Worm (Caenorhabditis elegans) whole organism, L1 larva: ENCODE data around the gene stt-3.

ENCODE experiments used
- C04F5.9 ChIP-seq: sonication (generic microtip); optimal IDR thresholded peaks from 2 replicates; lab custom pipeline; 2016; ENCODE audit warnings: missing genetic modification characterization, missing compliant biosample characterization
- C16A3.4 ChIP-seq: fragments of 150-350 bp; optimal IDR thresholded peaks from 2 replicates; lab custom pipeline; 2014; ENCODE audit warnings: missing biosample characterization, missing genetic modification characterization
- F16B12.6 ChIP-seq: fragments of 150-350 bp; optimal IDR thresholded peaks from 2 replicates; lab custom pipeline; 2014; ENCODE audit warnings: missing biosample characterization, missing genetic modification characterization
- aha-1 ChIP-seq: fragments of 150-350 bp; optimal IDR thresholded peaks from 2 replicates; lab custom pipeline; 2014; ENCODE audit warnings: missing biosample characterization, missing genetic modification characterization
- aly-2 ChIP-seq: fragments of 150-350 bp; optimal IDR thresholded peaks from 2 replicates; lab custom pipeline; 2014; ENCODE audit warnings: missing biosample characterization, missing genetic modification characterization
- ama-1 ChIP-seq: fragments of 150-350 bp; optimal IDR thresholded peaks from 2 replicates; lab custom pipeline; 2014
- blmp-1 ChIP-seq: fragments of 150-350 bp; optimal IDR thresholded peaks from 2 replicates; lab custom pipeline; 2014; ENCODE audit warnings: missing biosample characterization, missing genetic modification characterization
- ceh-8 ChIP-seq: fragments of 200-800 bp; sonication (Bioruptor generic); optimal IDR thresholded peaks from 2 replicates; lab custom pipeline; 2018; ENCODE audit warnings: mild to moderate bottlenecking, missing genetic modification characterization, moderate library complexity, missing compliant biosample characterization
- ceh-82 ChIP-seq, 3 experiments: fragments of 150-350 bp in 1 of 3; sonication (generic microtip) in 2 of 3; optimal IDR thresholded peaks; 2 replicates each; lab custom pipeline; 2014 to 2017; ENCODE audit warnings: missing biosample characterization in 3 of 3, missing genetic modification characterization in 3 of 3
- ceh-88 ChIP-seq: fragments of 200-800 bp; sonication (Bioruptor generic); IDR thresholded peaks from 2 replicates; pipeline ENCODE4 v1.3.6; 2022; ENCODE audit warnings: missing genetic modification characterization, missing compliant biosample characterization
- ceh-90 ChIP-seq: sonication (generic microtip); optimal IDR thresholded peaks from 2 replicates; lab custom pipeline; 2016; ENCODE audit warnings: missing genetic modification characterization, missing compliant biosample characterization
- ces-1 ChIP-seq: fragments of 150-350 bp; optimal IDR thresholded peaks from 2 replicates; lab custom pipeline; 2014; ENCODE audit warnings: missing biosample characterization, missing genetic modification reagents, missing genetic modification characterization
- dpl-1 ChIP-seq, 3 experiments: fragments of 150-350 bp in 2 of 3; sonication (generic microtip) in 1 of 3; optimal IDR thresholded peaks; 2 replicates each; lab custom pipeline; 2014 to 2017; ENCODE audit warnings: missing biosample characterization in 3 of 3, missing genetic modification characterization in 3 of 3, missing genetic modification reagents in 3 of 3
- dsc-1 ChIP-seq: sonication (generic microtip); optimal IDR thresholded peaks from 2 replicates; lab custom pipeline; 2016; ENCODE audit warnings: mild to moderate bottlenecking, missing genetic modification characterization, missing compliant biosample characterization
- efl-3 ChIP-seq: fragments of 200-800 bp; sonication (Bioruptor generic); optimal IDR thresholded peaks from 2 replicates; lab custom pipeline; 2018; ENCODE audit warnings: mild to moderate bottlenecking, missing genetic modification characterization, missing compliant biosample characterization
- egl-13 ChIP-seq: sonication (generic microtip); optimal IDR thresholded peaks from 2 replicates; lab custom pipeline; 2016; ENCODE audit warnings: missing genotype, missing genetic modification reagents, missing genetic modification characterization, missing compliant biosample characterization
- ets-5 ChIP-seq: fragments of 200-800 bp; sonication (Bioruptor generic); IDR thresholded peaks from 2 replicates; pipeline ENCODE4 v1.3.6; 2022; ENCODE audit warnings: missing genetic modification characterization, missing compliant biosample characterization
- fkh-10 ChIP-seq: sonication (generic microtip); optimal IDR thresholded peaks from 2 replicates; lab custom pipeline; 2017; ENCODE audit warnings: missing biosample characterization, missing genetic modification reagents, missing genetic modification characterization
- fkh-4 ChIP-seq: sonication (generic microtip); optimal IDR thresholded peaks from 2 replicates; lab custom pipeline; 2016; ENCODE audit warnings: missing compliant biosample characterization, missing genetic modification characterization, borderline replicate concordance
- fkh-8 ChIP-seq: sonication (generic microtip); optimal IDR thresholded peaks from 2 replicates; lab custom pipeline; 2016; ENCODE audit warnings: mild to moderate bottlenecking, missing genetic modification characterization, missing compliant biosample characterization
- hlh-17 ChIP-seq: fragments of 200-800 bp; sonication (Bioruptor generic); optimal IDR thresholded peaks from 2 replicates; lab custom pipeline; 2018; ENCODE audit warnings: missing genetic modification characterization, mild to moderate bottlenecking, missing compliant biosample characterization, moderate library complexity, borderline replicate concordance
- hlh-4 ChIP-seq: sonication (generic microtip); optimal IDR thresholded peaks from 2 replicates; lab custom pipeline; 2016; ENCODE audit warnings: mild to moderate bottlenecking, missing genetic modification characterization, missing compliant biosample characterization
- hpl-2 ChIP-seq: fragments of 150-350 bp; optimal IDR thresholded peaks from 2 replicates; lab custom pipeline; 2014; ENCODE audit warnings: missing biosample characterization, missing genetic modification reagents, missing genetic modification characterization
- isw-1 ChIP-seq: fragments of 200-800 bp; sonication (Bioruptor generic); IDR thresholded peaks from 2 replicates; pipeline ENCODE4 v1.3.6; 2022; ENCODE audit warnings: missing genetic modification characterization, missing compliant biosample characterization
- jun-1 ChIP-seq: fragments of 150-350 bp; optimal IDR thresholded peaks from 2 replicates; lab custom pipeline; 2014; ENCODE audit warnings: missing biosample characterization, missing genetic modification reagents, missing genetic modification characterization
- lin-14 ChIP-seq: fragments of 200-800 bp; sonication (Bioruptor generic); optimal IDR thresholded peaks from 2 replicates; lab custom pipeline; 2018; ENCODE audit warnings: mild to moderate bottlenecking, missing genetic modification characterization, moderate library complexity, missing compliant biosample characterization
- lin-35 ChIP-seq, 2 experiments: fragments of 150-350 bp; optimal IDR thresholded peaks; 2 replicates each; lab custom pipeline; 2014; ENCODE audit warnings: missing biosample characterization in 2 of 2, missing genetic modification characterization in 2 of 2, missing genetic modification reagents in 2 of 2
- lin-39 ChIP-seq: fragments of 150-350 bp; optimal IDR thresholded peaks from 2 replicates; lab custom pipeline; 2014; ENCODE audit warnings: missing biosample characterization, missing genetic modification reagents, missing genetic modification characterization
- lir-3 ChIP-seq: sonication (generic microtip); optimal IDR thresholded peaks from 2 replicates; lab custom pipeline; 2016; ENCODE audit warnings: mild to moderate bottlenecking, missing genetic modification characterization, moderate library complexity, missing compliant biosample characterization; ENCODE audit not compliant: poor library complexity
- lsy-2 ChIP-seq, 2 experiments: fragments of 150-350 bp; optimal IDR thresholded peaks; 2 replicates each; lab custom pipeline; 2014; ENCODE audit warnings: missing biosample characterization in 2 of 2, missing genetic modification characterization in 2 of 2
- mdl-1 ChIP-seq, 2 experiments: fragments of 150-350 bp; optimal IDR thresholded peaks; 2 replicates each; lab custom pipeline; 2014 to 2017; ENCODE audit warnings: missing biosample characterization in 2 of 2, missing genetic modification characterization in 2 of 2, inconsistent platforms in 1 of 2
- nhr-11 ChIP-seq: fragments of 150-350 bp; optimal IDR thresholded peaks from 2 replicates; lab custom pipeline; 2014; ENCODE audit warnings: missing biosample characterization, missing genetic modification characterization
- nhr-20 ChIP-seq: sonication (generic microtip); optimal IDR thresholded peaks from 2 replicates; lab custom pipeline; 2016; ENCODE audit warnings: mild to moderate bottlenecking, missing genetic modification characterization, missing compliant biosample characterization
- nhr-237 ChIP-seq: fragments of 150-350 bp; optimal IDR thresholded peaks from 2 replicates; lab custom pipeline; 2014; ENCODE audit warnings: missing biosample characterization, missing genetic modification characterization
- nhr-47 ChIP-seq: sonication (generic microtip); optimal IDR thresholded peaks from 2 replicates; lab custom pipeline; 2016; ENCODE audit warnings: mild to moderate bottlenecking, missing genetic modification characterization, moderate library complexity, missing compliant biosample characterization
- nhr-76 ChIP-seq: sonication (generic microtip); optimal IDR thresholded peaks from 2 replicates; lab custom pipeline; 2017; ENCODE audit warnings: missing biosample characterization, missing genetic modification characterization
- nhr-77 ChIP-seq: fragments of 150-350 bp; optimal IDR thresholded peaks from 2 replicates; lab custom pipeline; 2014; ENCODE audit warnings: missing biosample characterization, missing genetic modification characterization
- nhr-90 ChIP-seq: sonication (generic microtip); optimal IDR thresholded peaks from 2 replicates; lab custom pipeline; 2016; ENCODE audit warnings: mild to moderate bottlenecking, missing genetic modification characterization, missing compliant biosample characterization; ENCODE audit not compliant: poor library complexity
- pag-3 ChIP-seq: sonication (generic microtip); optimal IDR thresholded peaks from 2 replicates; lab custom pipeline; 2017; ENCODE audit warnings: missing genetic modification characterization, mild to moderate bottlenecking, missing compliant biosample characterization, antibody characterized with exemption, borderline replicate concordance; ENCODE audit not compliant: insufficient read depth
- pqm-1 ChIP-seq: sonication (generic microtip); optimal IDR thresholded peaks from 3 replicates; lab custom pipeline; 2017; ENCODE audit warnings: missing biosample characterization, missing genetic modification characterization
- skn-1 ChIP-seq: fragments of 150-350 bp; optimal IDR thresholded peaks from 2 replicates; lab custom pipeline; 2014; ENCODE audit warnings: missing biosample characterization, missing genetic modification characterization
- snpc-4 ChIP-seq: fragments of 150-350 bp; optimal IDR thresholded peaks from 2 replicates; lab custom pipeline; 2014; ENCODE audit warnings: missing biosample characterization, missing genetic modification characterization
- sup-37 ChIP-seq: fragments of 200-800 bp; sonication (Bioruptor generic); optimal IDR thresholded peaks from 2 replicates; lab custom pipeline; 2018; ENCODE audit warnings: mild to moderate bottlenecking, missing genetic modification characterization, missing compliant biosample characterization
- tbx-2 ChIP-seq: sonication (generic microtip); optimal IDR thresholded peaks from 2 replicates; lab custom pipeline; 2016; ENCODE audit warnings: missing genetic modification characterization, missing compliant biosample characterization
- unc-30 ChIP-seq: sonication (generic microtip); optimal IDR thresholded peaks from 2 replicates; lab custom pipeline; 2017; ENCODE audit warnings: missing biosample characterization, missing genetic modification characterization
- unc-62 ChIP-seq: fragments of 150-350 bp; optimal IDR thresholded peaks from 2 replicates; lab custom pipeline; 2014; ENCODE audit warnings: missing biosample characterization, missing genetic modification reagents, missing genetic modification characterization
- unc-86 ChIP-seq: sonication (generic microtip); optimal IDR thresholded peaks from 2 replicates; lab custom pipeline; 2016; ENCODE audit warnings: missing genetic modification characterization, missing compliant biosample characterization
- vab-15 ChIP-seq: sonication (generic microtip); optimal IDR thresholded peaks from 2 replicates; lab custom pipeline; 2017; ENCODE audit warnings: missing genotype, mild to moderate bottlenecking, missing genetic modification characterization, missing compliant biosample characterization
- zag-1 ChIP-seq: fragments of 150-350 bp; optimal IDR thresholded peaks from 2 replicates; lab custom pipeline; 2014; ENCODE audit warnings: missing biosample characterization, missing genetic modification characterization
- zip-4 ChIP-seq: fragments of 200-800 bp; sonication (Bioruptor generic); optimal IDR thresholded peaks from 2 replicates; lab custom pipeline; 2018; ENCODE audit warnings: mild to moderate bottlenecking, missing genetic modification characterization, moderate library complexity, missing compliant biosample characterization
- ztf-11 ChIP-seq, 2 experiments: sonication (generic microtip); optimal IDR thresholded peaks; 2 replicates each; lab custom pipeline; 2016 to 2017; ENCODE audit warnings: missing genetic modification characterization in 2 of 2, missing biosample characterization in 1 of 2, missing compliant biosample characterization in 1 of 2
- ztf-4 ChIP-seq: fragments of 150-350 bp; optimal IDR thresholded peaks from 2 replicates; lab custom pipeline; 2014; ENCODE audit warnings: missing biosample characterization, missing genetic modification characterization

The stt-3 gene

ce11 chrIII:6280070-6280596 is 31.7 kb downstream of the stt-3 start, which contains the start of gene hmg-1.2 (continued):
- TF ChIP-seq nhr-237 (tag; lab: Kevin White, UChicago) (no peak), vab-15 (tag; lab: Kevin White, UChicago) (no peak), jun-1 (tag; lab: Kevin White, UChicago) (peak; percentile 76), nhr-77 (tag; lab: Kevin White, UChicago) (peak; percentile 68), dpl-1 (GFP tag; optimal IDR thresholded peaks at IDR 0.05; lab: Kevin White, UChicago) (peak; percentile 41 to 54 (median 52)), ceh-8 (GFP tag; lab: Kevin White, UChicago) (peak; percentile 66), pqm-1 (tag; lab: Kevin White, UChicago) (no peak), dsc-1 (peak; percentile 84), nhr-76 (tag; lab: Kevin White, UChicago) (no peak), ztf-11 (tag; optimal IDR thresholded peaks at IDR 0.05; lab: Kevin White, UChicago) (peak in 1 of 2 experiments; percentile 52), lin-39 (tag; lab: Kevin White, UChicago) (no peak), ces-1 (no peak), aha-1 (tag; lab: Kevin White, UChicago) (no peak), unc-86 (tag; lab: Kevin White, UChicago) (peak; percentile 83), lir-3 (peak; percentile 58), snpc-4 (peak; percentile 72), nhr-20 (tag; lab: Kevin White, UChicago) (peak; percentile 90), F16B12.6 (no peak), ets-5 (GFP tag; lab: Robert Waterston, UW) (no peak), C16A3.4 (tag; lab: Kevin White, UChicago) (peak; percentile 74), nhr-47 (tag; lab: Kevin White, UChicago) (peak; percentile 83), lin-14 (GFP tag; lab: Kevin White, UChicago) (peak; percentile 94), egl-13 (tag; lab: Kevin White, UChicago) (peak; percentile 30), unc-30 (tag; lab: Kevin White, UChicago) (no peak), efl-3 (GFP tag; lab: Kevin White, UChicago) (no peak), zip-4 (GFP tag; lab: Kevin White, UChicago) (peak; percentile 61), isw-1 (peak; percentile 63), hpl-2 (GFP tag; lab: Kevin White, UChicago) (peak; percentile 68), ceh-82 (tag; optimal IDR thresholded peaks at IDR 0.05; lab: Kevin White, UChicago) (peak; percentile 50 to 84 (median 62)), hlh-4 (tag; lab: Kevin White, UChicago) (no peak), fkh-8 (tag; lab: Kevin White, UChicago) (peak; percentile 85), tbx-2 (tag; lab: Kevin White, UChicago) (peak; percentile 88), ceh-88 (GFP tag; lab: Robert Waterston, UW) (peak; percentile 71; the same call in 1 of the 2 replicates), hlh-17 (GFP tag; lab: Kevin White, UChicago) (no peak), fkh-4 (tag; lab: Kevin White, UChicago) (peak; percentile 49), zag-1 (tag; lab: Kevin White, UChicago) (no peak), lin-35 (GFP tag; optimal IDR thresholded peaks at IDR 0.05; lab: Kevin White, UChicago) (peak; percentile 74 to 79), ztf-4 (tag; lab: Kevin White, UChicago) (peak; percentile 77), lsy-2 (tag; optimal IDR thresholded peaks at IDR 0.05; lab: Kevin White, UChicago) (peak; percentile 79 to 81), aly-2 (tag; lab: Kevin White, UChicago) (peak; percentile 59), ceh-90 (tag; lab: Kevin White, UChicago) (peak; percentile 24), mdl-1 (tag; optimal IDR thresholded peaks at IDR 0.05; lab: Kevin White, UChicago) (peak in 1 of 2 experiments; percentile 83), unc-62 (no peak), skn-1 (tag; lab: Kevin White, UChicago) (no peak), blmp-1 (tag; lab: Kevin White, UChicago) (peak; percentile 40), nhr-11 (tag; lab: Kevin White, UChicago) (peak; percentile 57), fkh-10 (GFP tag; lab: Kevin White, UChicago) (peak; percentile 56), pag-3 (no peak), nhr-90 (tag; lab: Kevin White, UChicago) (peak; percentile 69), C04F5.9 (no peak), sup-37 (GFP tag; lab: Kevin White, UChicago) (peak; percentile 46), ama-1 (lab: Kevin White, UChicago) (no peak)
